Worm (Caenorhabditis elegans) whole organism, L1 larva: ENCODE data around the gene sqd-1.

Source experiments
- C34B4.2 ChIP-seq: sonication (generic microtip); optimal IDR thresholded peaks from 2 replicates; lab custom pipeline; 2017; ENCODE audit warnings: mild to moderate bottlenecking, missing genetic modification characterization, missing compliant biosample characterization
- F16B12.6 ChIP-seq: fragments of 150-350 bp; optimal IDR thresholded peaks from 2 replicates; lab custom pipeline; 2014; ENCODE audit warnings: missing biosample characterization, missing genetic modification characterization
- alr-1 ChIP-seq: fragments of 200-800 bp; sonication (Bioruptor generic); optimal IDR thresholded peaks from 2 replicates; lab custom pipeline; 2018; ENCODE audit warnings: borderline replicate concordance, mild to moderate bottlenecking, missing genetic modification characterization, missing compliant biosample characterization
- aly-2 ChIP-seq: fragments of 150-350 bp; optimal IDR thresholded peaks from 2 replicates; lab custom pipeline; 2014; ENCODE audit warnings: missing biosample characterization, missing genetic modification characterization
- ceh-63 ChIP-seq: fragments of 200-800 bp; sonication (Bioruptor generic); optimal IDR thresholded peaks from 2 replicates; lab custom pipeline; 2018; ENCODE audit warnings: mild to moderate bottlenecking, missing genetic modification characterization, missing compliant biosample characterization
- ceh-8 ChIP-seq: fragments of 200-800 bp; sonication (Bioruptor generic); optimal IDR thresholded peaks from 2 replicates; lab custom pipeline; 2018; ENCODE audit warnings: mild to moderate bottlenecking, missing genetic modification characterization, moderate library complexity, missing compliant biosample characterization
- ceh-88 ChIP-seq: fragments of 200-800 bp; sonication (Bioruptor generic); IDR thresholded peaks from 2 replicates; pipeline ENCODE4 v1.3.6; 2022; ENCODE audit warnings: missing genetic modification characterization, missing compliant biosample characterization
- ceh-90 ChIP-seq: sonication (generic microtip); optimal IDR thresholded peaks from 2 replicates; lab custom pipeline; 2016; ENCODE audit warnings: missing genetic modification characterization, missing compliant biosample characterization
- ces-1 ChIP-seq: fragments of 150-350 bp; optimal IDR thresholded peaks from 2 replicates; lab custom pipeline; 2014; ENCODE audit warnings: missing biosample characterization, missing genetic modification reagents, missing genetic modification characterization
- dsc-1 ChIP-seq: sonication (generic microtip); optimal IDR thresholded peaks from 2 replicates; lab custom pipeline; 2016; ENCODE audit warnings: mild to moderate bottlenecking, missing genetic modification characterization, missing compliant biosample characterization
- efl-3 ChIP-seq: fragments of 200-800 bp; sonication (Bioruptor generic); optimal IDR thresholded peaks from 2 replicates; lab custom pipeline; 2018; ENCODE audit warnings: mild to moderate bottlenecking, missing genetic modification characterization, missing compliant biosample characterization
- elt-3 ChIP-seq, 6 experiments: fragments of 150-350 bp in 1 of 6; sonication (generic microtip); optimal IDR thresholded peaks; 2 replicates each; lab custom pipeline; 2017 to 2018; ENCODE audit warnings: missing biosample characterization in 6 of 6, missing genetic modification characterization in 6 of 6, inconsistent platforms in 1 of 6
- ets-5 ChIP-seq: fragments of 200-800 bp; sonication (Bioruptor generic); IDR thresholded peaks from 2 replicates; pipeline ENCODE4 v1.3.6; 2022; ENCODE audit warnings: missing genetic modification characterization, missing compliant biosample characterization
- fkh-10 ChIP-seq: sonication (generic microtip); optimal IDR thresholded peaks from 2 replicates; lab custom pipeline; 2017; ENCODE audit warnings: missing biosample characterization, missing genetic modification reagents, missing genetic modification characterization
- hlh-17 ChIP-seq: fragments of 200-800 bp; sonication (Bioruptor generic); optimal IDR thresholded peaks from 2 replicates; lab custom pipeline; 2018; ENCODE audit warnings: missing genetic modification characterization, mild to moderate bottlenecking, missing compliant biosample characterization, moderate library complexity, borderline replicate concordance
- hlh-4 ChIP-seq: sonication (generic microtip); optimal IDR thresholded peaks from 2 replicates; lab custom pipeline; 2016; ENCODE audit warnings: mild to moderate bottlenecking, missing genetic modification characterization, missing compliant biosample characterization
- hpl-2 ChIP-seq: fragments of 150-350 bp; optimal IDR thresholded peaks from 2 replicates; lab custom pipeline; 2014; ENCODE audit warnings: missing biosample characterization, missing genetic modification reagents, missing genetic modification characterization
- isw-1 ChIP-seq: fragments of 200-800 bp; sonication (Bioruptor generic); IDR thresholded peaks from 2 replicates; pipeline ENCODE4 v1.3.6; 2022; ENCODE audit warnings: missing genetic modification characterization, missing compliant biosample characterization
- lin-14 ChIP-seq: fragments of 200-800 bp; sonication (Bioruptor generic); optimal IDR thresholded peaks from 2 replicates; lab custom pipeline; 2018; ENCODE audit warnings: mild to moderate bottlenecking, missing genetic modification characterization, moderate library complexity, missing compliant biosample characterization
- lin-35 ChIP-seq, 2 experiments: fragments of 150-350 bp; optimal IDR thresholded peaks; 2 replicates each; lab custom pipeline; 2014; ENCODE audit warnings: missing biosample characterization in 2 of 2, missing genetic modification characterization in 2 of 2, missing genetic modification reagents in 2 of 2
- mab-9 ChIP-seq: fragments of 200-800 bp; sonication (Bioruptor generic); IDR thresholded peaks from 2 replicates; pipeline ENCODE4 v1.3.6; 2022; ENCODE audit warnings: missing genetic modification reagents, missing genetic modification characterization, missing compliant biosample characterization
- mdl-1 ChIP-seq, 2 experiments: fragments of 150-350 bp; optimal IDR thresholded peaks; 2 replicates each; lab custom pipeline; 2014 to 2017; ENCODE audit warnings: missing biosample characterization in 2 of 2, missing genetic modification characterization in 2 of 2, inconsistent platforms in 1 of 2
- mef-2 ChIP-seq: fragments of 150-350 bp; optimal IDR thresholded peaks from 2 replicates; lab custom pipeline; 2014; ENCODE audit warnings: missing biosample characterization, missing genetic modification characterization
- nhr-11 ChIP-seq: fragments of 150-350 bp; optimal IDR thresholded peaks from 2 replicates; lab custom pipeline; 2014; ENCODE audit warnings: missing biosample characterization, missing genetic modification characterization
- nhr-71 ChIP-seq: sonication (generic microtip); optimal IDR thresholded peaks from 2 replicates; lab custom pipeline; 2016; ENCODE audit warnings: mild to moderate bottlenecking, missing genetic modification characterization, moderate library complexity, missing compliant biosample characterization
- nhr-76 ChIP-seq: sonication (generic microtip); optimal IDR thresholded peaks from 2 replicates; lab custom pipeline; 2017; ENCODE audit warnings: missing biosample characterization, missing genetic modification characterization
- nhr-77 ChIP-seq: fragments of 150-350 bp; optimal IDR thresholded peaks from 2 replicates; lab custom pipeline; 2014; ENCODE audit warnings: missing biosample characterization, missing genetic modification characterization
- nhr-84 ChIP-seq: sonication (generic microtip); optimal IDR thresholded peaks from 2 replicates; lab custom pipeline; 2017; ENCODE audit warnings: missing biosample characterization, missing genetic modification characterization
- pag-3 ChIP-seq: sonication (generic microtip); optimal IDR thresholded peaks from 2 replicates; lab custom pipeline; 2017; ENCODE audit warnings: missing genetic modification characterization, mild to moderate bottlenecking, missing compliant biosample characterization, antibody characterized with exemption, borderline replicate concordance; ENCODE audit not compliant: insufficient read depth
- pax-3 ChIP-seq: fragments of 200-800 bp; sonication (Bioruptor generic); optimal IDR thresholded peaks from 2 replicates; lab custom pipeline; 2018; ENCODE audit warnings: mild to moderate bottlenecking, missing genetic modification characterization, moderate library complexity, missing compliant biosample characterization
- rnt-1 ChIP-seq: sonication (generic microtip); optimal IDR thresholded peaks from 2 replicates; lab custom pipeline; 2016; ENCODE audit warnings: mild to moderate bottlenecking, missing genetic modification characterization, moderate library complexity, missing compliant biosample characterization
- skn-1 ChIP-seq: fragments of 150-350 bp; optimal IDR thresholded peaks from 2 replicates; lab custom pipeline; 2014; ENCODE audit warnings: missing biosample characterization, missing genetic modification characterization
- snpc-4 ChIP-seq: fragments of 150-350 bp; optimal IDR thresholded peaks from 2 replicates; lab custom pipeline; 2014; ENCODE audit warnings: missing biosample characterization, missing genetic modification characterization
- snu-23 ChIP-seq: sonication (generic microtip); optimal IDR thresholded peaks from 2 replicates; lab custom pipeline; 2016; ENCODE audit warnings: missing genetic modification characterization, missing compliant biosample characterization
- sox-4 ChIP-seq: sonication (generic microtip); optimal IDR thresholded peaks from 2 replicates; lab custom pipeline; 2016; ENCODE audit warnings: missing genetic modification characterization, missing compliant biosample characterization
- sptf-1 ChIP-seq: fragments of 150-350 bp; optimal IDR thresholded peaks from 2 replicates; lab custom pipeline; 2014; ENCODE audit warnings: missing biosample characterization, missing genetic modification characterization
- unc-130 ChIP-seq: fragments of 150-350 bp; optimal IDR thresholded peaks from 2 replicates; lab custom pipeline; 2017; ENCODE audit warnings: missing biosample characterization, missing genetic modification characterization, inconsistent platforms
- ztf-11 ChIP-seq, 2 experiments: sonication (generic microtip); optimal IDR thresholded peaks; 2 replicates each; lab custom pipeline; 2016 to 2017; ENCODE audit warnings: missing genetic modification characterization in 2 of 2, missing biosample characterization in 1 of 2, missing compliant biosample characterization in 1 of 2
- ztf-4 ChIP-seq: fragments of 150-350 bp; optimal IDR thresholded peaks from 2 replicates; lab custom pipeline; 2014; ENCODE audit warnings: missing biosample characterization, missing genetic modification characterization

Gene sqd-1

ce11 chrIV:6279392-6279791 is 44.6 kb upstream of the sqd-1 start, which contains the start of gene sams-5:
Gene sams-5, minus strand, starts transcription at chrIV:6279522.
- TF ChIP-seq nhr-77 (tag; lab: Kevin White, UChicago) (no peak), ztf-11 (tag; optimal IDR thresholded peaks at IDR 0.05; lab: Kevin White, UChicago) (no peak), ztf-4 (no peak), isw-1 (GFP tag; lab: Robert Waterston, UW) (no peak), sox-4 (tag; lab: Kevin White, UChicago) (no peak), hpl-2 (GFP tag; lab: Kevin White, UChicago) (no peak), hlh-17 (GFP tag; lab: Kevin White, UChicago) (no peak), ceh-63 (no peak), lin-35 (GFP tag; optimal IDR thresholded peaks at IDR 0.05; lab: Kevin White, UChicago) (no peak), alr-1 (no peak), nhr-71 (tag; lab: Kevin White, UChicago) (no peak), lin-14 (no peak)
- TF ChIP-seq, all 84 proteins: peak for 0

ce11 chrIV:6282143-6282542 is 41.8 kb upstream of the sqd-1 start, which contains the start of gene srv-32:
Gene srv-32, minus strand, starts transcription at chrIV:6282243.
- TF ChIP-seq rnt-1 (tag; lab: Kevin White, UChicago), result no peak
- TF ChIP-seq ets-5, result no peak
- no peak for TF ChIP-seq hlh-17 (GFP tag; lab: Kevin White, UChicago)
- TF ChIP-seq mef-2 (tag; lab: Kevin White, UChicago), result no peak
- no peak for TF ChIP-seq nhr-84 (tag; lab: Kevin White, UChicago)
- TF ChIP-seq ceh-8 (GFP tag; lab: Kevin White, UChicago), result no peak
- no peak for TF ChIP-seq pax-3 (tag; lab: Kevin White, UChicago)
- no peak for TF ChIP-seq unc-130 (tag; lab: Kevin White, UChicago)
- no peak for TF ChIP-seq isw-1 (GFP tag; lab: Robert Waterston, UW)
- no peak for TF ChIP-seq efl-3 (GFP tag; lab: Kevin White, UChicago)
- no peak for TF ChIP-seq mab-9 (GFP tag; lab: Robert Waterston, UW)
- TF ChIP-seq pag-3 (tag; lab: Kevin White, UChicago), result no peak
- no peak for TF ChIP-seq nhr-77 (tag; lab: Kevin White, UChicago)
- no peak for TF ChIP-seq sptf-1 (tag; lab: Kevin White, UChicago)
- no peak for TF ChIP-seq fkh-10
- TF ChIP-seq F16B12.6 (tag; lab: Kevin White, UChicago), result no peak
- TF ChIP-seq snpc-4 (tag; lab: Kevin White, UChicago), result no peak

ce11 chrIV:6284277-6284676 is 39.7 kb upstream of the sqd-1 start, which contains the start of gene ops-1:
Gene ops-1, minus strand, starts transcription at chrIV:6284377.
- TF ChIP-seq mef-2 (tag; lab: Kevin White, UChicago) (no peak), mdl-1 (tag; optimal IDR thresholded peaks at IDR 0.05; lab: Kevin White, UChicago) (no peak), elt-3 (tag; optimal IDR thresholded peaks at IDR 0.05; lab: Kevin White, UChicago) (no peak), alr-1 (no peak), hlh-4 (tag; lab: Kevin White, UChicago) (no peak), ceh-90 (tag; lab: Kevin White, UChicago) (no peak), C34B4.2 (tag; lab: Kevin White, UChicago) (no peak), ceh-88 (GFP tag; lab: Robert Waterston, UW) (no peak), skn-1 (tag; lab: Kevin White, UChicago) (no peak), ces-1 (GFP tag; lab: Kevin White, UChicago) (no peak), nhr-76 (tag; lab: Kevin White, UChicago) (no peak), aly-2 (tag; lab: Kevin White, UChicago) (no peak), nhr-71 (tag; lab: Kevin White, UChicago) (no peak), snu-23 (no peak), dsc-1 (no peak), nhr-11 (tag; lab: Kevin White, UChicago) (no peak)
- TF ChIP-seq, all 84 proteins: peak for 0
